Worm (Caenorhabditis elegans) whole organism, L3 larva: ENCODE results near the gene cox-6C.

ENCODE experiments used
- ZK546.5 ChIP-seq: sonication (generic microtip); optimal IDR thresholded peaks from 2 replicates; lab custom pipeline; 2017; ENCODE audit warnings: missing biosample characterization, missing genetic modification characterization
- ama-1 ChIP-seq: fragments of 150-350 bp; optimal IDR thresholded peaks from 2 replicates; lab custom pipeline; 2018
- ceh-9 ChIP-seq: sonication (generic microtip); optimal IDR thresholded peaks from 2 replicates; lab custom pipeline; 2018; ENCODE audit warnings: missing biosample characterization, missing genetic modification characterization
- egl-5 ChIP-seq: fragments of 150-350 bp; optimal IDR thresholded peaks from 2 replicates; lab custom pipeline; 2017; ENCODE audit warnings: missing biosample characterization, missing genetic modification reagents, missing genetic modification characterization, inconsistent platforms
- elt-1 ChIP-seq: fragments of 150-350 bp; optimal IDR thresholded peaks from 2 replicates; lab custom pipeline; 2014; ENCODE audit warnings: missing biosample characterization, missing genetic modification characterization
- elt-2 ChIP-seq: sonication (generic microtip); optimal IDR thresholded peaks from 2 replicates; lab custom pipeline; 2016; ENCODE audit warnings: missing genetic modification reagents, mild to moderate bottlenecking, missing genetic modification characterization, missing compliant biosample characterization
- elt-3 ChIP-seq, 3 experiments: fragments of 150-350 bp in 1 of 3; sonication (generic microtip) in 2 of 3; optimal IDR thresholded peaks; 2 replicates in 2 of 3; 4 replicates in 1 of 3; lab custom pipeline; 2014 to 2017; ENCODE audit warnings: missing biosample characterization in 3 of 3, missing genetic modification characterization in 3 of 3
- eor-1 ChIP-seq, 2 experiments: fragments of 150-350 bp; optimal IDR thresholded peaks; 2 replicates each; lab custom pipeline; 2014 to 2018; ENCODE audit warnings: missing biosample characterization in 2 of 2, missing genetic modification characterization in 2 of 2
- fkh-10 ChIP-seq: sonication (generic microtip); optimal IDR thresholded peaks from 2 replicates; lab custom pipeline; 2017; ENCODE audit warnings: missing biosample characterization, missing genetic modification reagents, missing genetic modification characterization
- fos-1 ChIP-seq: fragments of 150-350 bp; optimal IDR thresholded peaks from 2 replicates; lab custom pipeline; 2014; ENCODE audit warnings: missing biosample characterization, missing genetic modification characterization
- hmg-11 ChIP-seq: sonication (generic microtip); optimal IDR thresholded peaks from 2 replicates; lab custom pipeline; 2016; ENCODE audit warnings: missing genetic modification characterization, missing compliant biosample characterization
- lin-15B ChIP-seq: fragments of 150-350 bp; optimal IDR thresholded peaks from 2 replicates; lab custom pipeline; 2014; ENCODE audit warnings: missing biosample characterization, missing genetic modification characterization
- lin-39 ChIP-seq: fragments of 150-350 bp; optimal IDR thresholded peaks from 2 replicates; lab custom pipeline; 2018; ENCODE audit warnings: missing biosample characterization, missing genetic modification reagents, missing genetic modification characterization
- lsy-12 ChIP-seq: sonication (generic microtip); optimal IDR thresholded peaks from 2 replicates; lab custom pipeline; 2016; ENCODE audit warnings: mild to moderate bottlenecking, missing genetic modification characterization, missing compliant biosample characterization
- mdl-1 ChIP-seq: fragments of 150-350 bp; optimal IDR thresholded peaks from 2 replicates; lab custom pipeline; 2014; ENCODE audit warnings: missing biosample characterization, missing genetic modification characterization
- nfya-1 ChIP-seq: sonication (generic microtip); optimal IDR thresholded peaks from 2 replicates; lab custom pipeline; 2017; ENCODE audit warnings: missing genetic modification characterization, mild to moderate bottlenecking, missing compliant biosample characterization, antibody characterized with exemption, moderate library complexity; ENCODE audit not compliant: insufficient read depth
- nhr-11 ChIP-seq: fragments of 150-350 bp; optimal IDR thresholded peaks from 2 replicates; lab custom pipeline; 2014; ENCODE audit warnings: missing biosample characterization, missing genetic modification characterization
- nhr-12 ChIP-seq: fragments of 150-350 bp; optimal IDR thresholded peaks from 2 replicates; lab custom pipeline; 2014; ENCODE audit warnings: missing biosample characterization, missing genetic modification characterization
- nhr-23 ChIP-seq: fragments of 150-350 bp; optimal IDR thresholded peaks from 2 replicates; lab custom pipeline; 2014; ENCODE audit warnings: missing biosample characterization, missing genetic modification reagents, missing genetic modification characterization
- nhr-237 ChIP-seq: fragments of 150-350 bp; optimal IDR thresholded peaks from 2 replicates; lab custom pipeline; 2014; ENCODE audit warnings: missing biosample characterization, missing genetic modification characterization
- nhr-25 ChIP-seq: sonication (generic microtip); optimal IDR thresholded peaks from 2 replicates; lab custom pipeline; 2017; ENCODE audit warnings: missing biosample characterization, missing genetic modification characterization
- nhr-28 ChIP-seq: fragments of 150-350 bp; optimal IDR thresholded peaks from 2 replicates; lab custom pipeline; 2014; ENCODE audit warnings: missing biosample characterization, missing genetic modification characterization
- nhr-67 ChIP-seq: fragments of 150-350 bp; optimal IDR thresholded peaks from 2 replicates; lab custom pipeline; 2014; ENCODE audit warnings: missing biosample characterization, missing genetic modification characterization
- pha-4 ChIP-seq: fragments of 150-350 bp; optimal IDR thresholded peaks from 2 replicates; lab custom pipeline; 2014; ENCODE audit warnings: missing biosample characterization, missing genetic modification reagents, missing genetic modification characterization
- pqm-1 ChIP-seq: fragments of 150-350 bp; optimal IDR thresholded peaks from 2 replicates; lab custom pipeline; 2017; ENCODE audit warnings: missing biosample characterization, missing genetic modification characterization, inconsistent platforms
- sea-2 ChIP-seq: fragments of 150-350 bp; sonication (generic microtip); optimal IDR thresholded peaks from 4 replicates; lab custom pipeline; 2014; ENCODE audit warnings: missing biosample characterization, missing genetic modification reagents, missing genetic modification characterization
- skn-1 ChIP-seq: fragments of 150-350 bp; optimal IDR thresholded peaks from 2 replicates; lab custom pipeline; 2014; ENCODE audit warnings: missing biosample characterization, missing genetic modification characterization
- snpc-4 ChIP-seq: fragments of 150-350 bp; optimal IDR thresholded peaks from 2 replicates; lab custom pipeline; 2014; ENCODE audit warnings: missing biosample characterization, missing genetic modification characterization
- tbx-2 ChIP-seq: sonication (generic microtip); optimal IDR thresholded peaks from 2 replicates; lab custom pipeline; 2016; ENCODE audit warnings: mild to moderate bottlenecking, missing genetic modification characterization, missing compliant biosample characterization
- unc-39 ChIP-seq: sonication (generic microtip); optimal IDR thresholded peaks from 4 replicates; lab custom pipeline; 2017; ENCODE audit warnings: missing biosample characterization, missing genetic modification characterization
- unc-62 ChIP-seq: fragments of 150-350 bp; sonication (generic microtip); optimal IDR thresholded peaks from 4 replicates; lab custom pipeline; 2014; ENCODE audit warnings: missing biosample characterization, missing genetic modification reagents, missing genetic modification characterization
- zag-1 ChIP-seq: fragments of 150-350 bp; optimal IDR thresholded peaks from 2 replicates; lab custom pipeline; 2014; ENCODE audit warnings: missing biosample characterization, missing genetic modification characterization
- ztf-11 ChIP-seq: fragments of 150-350 bp; optimal IDR thresholded peaks from 2 replicates; lab custom pipeline; 2014; ENCODE audit warnings: missing biosample characterization, missing genetic modification characterization
- ztf-4 ChIP-seq: fragments of 150-350 bp; optimal IDR thresholded peaks from 2 replicates; lab custom pipeline; 2014; ENCODE audit warnings: missing biosample characterization, missing genetic modification characterization

The cox-6C gene

ce11 chrIV:130150-130549, 3.6 kb downstream of the cox-6C start:
- TF ChIP-seq pha-4 (tag; lab: Kevin White, UChicago) (peak; percentile 72), ztf-11 (tag; lab: Kevin White, UChicago) (no peak), hmg-11 (tag; lab: Kevin White, UChicago) (peak; percentile 12), skn-1 (no peak), snpc-4 (no peak), nfya-1 (tag; lab: Kevin White, UChicago) (peak; percentile 33), ZK546.5 (no peak)

ce11 chrIV:132095-132494, 5.6 kb downstream of the cox-6C start, which contains the start of gene daf-1:
Gene daf-1, plus strand, starts transcription at chrIV:132416.
- no peak for TF ChIP-seq nhr-237 (tag; lab: Kevin White, UChicago)
- no peak for TF ChIP-seq nhr-23 (tag; lab: Kevin White, UChicago)
- TF ChIP-seq unc-39: no peak
- no peak for TF ChIP-seq zag-1 (tag; lab: Kevin White, UChicago)
- TF ChIP-seq elt-3 (tag; optimal IDR thresholded peaks at IDR 0.05; lab: Kevin White, UChicago): no peak
- no peak for TF ChIP-seq ama-1 (lab: Kevin White, UChicago)
- TF ChIP-seq pqm-1 (tag; lab: Kevin White, UChicago): peak; percentile 14
- TF ChIP-seq ztf-4 (tag; lab: Kevin White, UChicago): no peak
- TF ChIP-seq egl-5 (tag; lab: Kevin White, UChicago): no peak
- TF ChIP-seq lin-39 (tag; lab: Kevin White, UChicago): peak; percentile 35
- peak; percentile 57 for TF ChIP-seq nfya-1 (tag; lab: Kevin White, UChicago)
- no peak for TF ChIP-seq tbx-2 (tag; lab: Kevin White, UChicago)
- peak; percentile 62 for TF ChIP-seq hmg-11 (tag; lab: Kevin White, UChicago)
- no peak for TF ChIP-seq nhr-12 (tag; lab: Kevin White, UChicago)
- no peak for TF ChIP-seq lsy-12 (tag; lab: Kevin White, UChicago)
- TF ChIP-seq elt-2 (tag; lab: Kevin White, UChicago): no peak
- peak; percentile 7 for TF ChIP-seq snpc-4
- no peak for TF ChIP-seq lin-15B (tag; lab: Kevin White, UChicago)
- TF ChIP-seq sea-2 (GFP tag; lab: Kevin White, UChicago): no peak
- TF ChIP-seq mdl-1 (tag; lab: Kevin White, UChicago): peak; percentile 26
- TF ChIP-seq nhr-28 (tag; lab: Kevin White, UChicago): no peak
- TF ChIP-seq unc-62: no peak
- no peak for TF ChIP-seq nhr-25 (tag; lab: Kevin White, UChicago)
- TF ChIP-seq elt-1 (tag; lab: Kevin White, UChicago): no peak
- no peak for TF ChIP-seq eor-1 (tag; optimal IDR thresholded peaks at IDR 0.05; lab: Kevin White, UChicago)
- TF ChIP-seq ZK546.5: no peak
- no peak for TF ChIP-seq nhr-11
- peak; percentile 85 for TF ChIP-seq fkh-10

ce11 chrIV:133968-134367, 7.4 kb downstream of the cox-6C start:
- TF ChIP-seq fos-1 (no peak), ceh-9 (no peak), eor-1 (tag; optimal IDR thresholded peaks at IDR 0.05; lab: Kevin White, UChicago) (no peak), nhr-67 (tag; lab: Kevin White, UChicago) (no peak)

- TF ChIP-seq eor-1 (tag; optimal IDR thresholded peaks at IDR 0.05; lab: Kevin White, UChicago) (no peak), hmg-11 (tag; lab: Kevin White, UChicago) (no peak)
- TF ChIP-seq, all 47 proteins: peak for 0
Measured at ce11 chrIV:139652-140051, 13.1 kb downstream of the cox-6C start.

- no peak for TF ChIP-seq ztf-4 (tag; lab: Kevin White, UChicago)
- TF ChIP-seq lsy-12 (tag; lab: Kevin White, UChicago): no peak
- no peak for TF ChIP-seq pqm-1 (tag; lab: Kevin White, UChicago)
Measured at ce11 chrIV:141022-141421, 14.5 kb downstream of the cox-6C start.
